Fruit fly (Drosophila melanogaster): ENCODE measurements around the gene mRpL23.
A peak's percentile ranks its signal among the peaks of the same experiment; 100 is the strongest.

Gene mRpL23

DNA sequence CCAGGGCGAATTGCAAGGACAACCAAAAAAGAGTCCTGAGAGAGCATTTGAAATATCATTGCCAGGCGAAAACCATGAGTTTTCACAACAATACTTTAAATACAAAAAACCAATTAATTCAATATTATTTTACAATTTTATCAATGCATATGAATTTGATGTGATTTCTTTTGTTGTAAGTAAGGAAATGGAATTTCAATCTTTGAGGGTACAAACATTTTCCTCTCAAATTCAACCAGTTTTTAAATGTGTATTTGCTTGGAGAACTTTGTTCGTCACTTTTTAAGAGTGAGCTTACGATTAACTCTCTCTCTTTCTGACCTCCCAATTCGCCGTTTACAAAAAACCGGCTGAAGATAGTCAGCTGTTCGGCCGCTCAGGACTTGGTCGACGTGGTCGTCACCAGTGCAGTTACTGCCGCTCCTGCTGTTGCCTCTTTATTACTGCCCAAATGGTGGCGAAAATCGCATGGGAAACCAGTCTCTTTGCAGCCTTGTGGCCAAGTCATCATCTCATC lies 38.1 kb upstream of the mRpL23 start (continued):
- TF ChIP-seq MTF-1 (GFP tag; optimal IDR thresholded peaks at IDR 0.05; ENCODE audit: borderline replicate concordance) (no peak), ewg (GFP tag; optimal IDR thresholded peaks at IDR 0.05) (no peak), toy (GFP tag; IDR thresholded peaks at IDR 0.05) (no peak), NFAT (GFP tag; IDR thresholded peaks at IDR 0.05) (no peak), Sin3A (optimal IDR thresholded peaks at IDR 0.05) (no peak), CG5180 (GFP tag; optimal IDR thresholded peaks at IDR 0.05) (no peak), sens (GFP tag) (peak; percentile 76), chm (GFP tag; IDR thresholded peaks at IDR 0.05) (no peak), CG2116 (GFP tag; optimal IDR thresholded peaks at IDR 0.05) (no peak), slou (GFP tag; optimal IDR thresholded peaks at IDR 0.05) (no peak), da (GFP tag; optimal IDR thresholded peaks at IDR 0.05) (no peak), sim (GFP tag; IDR thresholded peaks at IDR 0.05) (no peak), gem (tag; optimal IDR thresholded peaks at IDR 0.05) (peak; percentile 61), CG18619 (GFP tag; optimal IDR thresholded peaks at IDR 0.05) (peak; percentile 25), org-1 (GFP tag; optimal IDR thresholded peaks at IDR 0.05) (no peak), Side (GFP tag; optimal IDR thresholded peaks at IDR 0.05) (no peak), CG2120 (GFP tag; optimal IDR thresholded peaks at IDR 0.05) (peak; percentile 70), CG31224 (GFP tag; IDR thresholded peaks at IDR 0.05) (no peak), BEAF-32 (GFP tag; optimal IDR thresholded peaks at IDR 0.05) (no peak), insv (GFP tag; optimal IDR thresholded peaks at IDR 0.05) (no peak), gsb-n (tag; optimal IDR thresholded peaks at IDR 0.05) (no peak), CG7271 (tag; optimal IDR thresholded peaks at IDR 0.05) (no peak), PHDP (tag; optimal IDR thresholded peaks at IDR 0.05) (peak; percentile 54), Jarid2 (GFP tag; optimal IDR thresholded peaks at IDR 0.05) (no peak), CG7928 (GFP tag; optimal IDR thresholded peaks at IDR 0.05) (no peak), E2f1 (GFP tag; IDR thresholded peaks at IDR 0.05) (peak; percentile 52), CG10321 (GFP tag; IDR thresholded peaks at IDR 0.05) (no peak), CG9727 (GFP tag; optimal IDR thresholded peaks at IDR 0.05) (peak; percentile 48), ci (GFP tag; IDR thresholded peaks at IDR 0.05) (peak; percentile 62; the same call in 1 of the 3 replicates), trh (GFP tag; optimal IDR thresholded peaks at IDR 0.05) (no peak), yki (optimal IDR thresholded peaks at IDR 0.05) (no peak), ham (GFP tag; IDR thresholded peaks at IDR 0.05) (no peak), en (GFP tag; optimal IDR thresholded peaks at IDR 0.05) (no peak), sisA (GFP tag; IDR thresholded peaks at IDR 0.05) (no peak; the same call in 1 of the 2 replicates), CG3995 (GFP tag; optimal IDR thresholded peaks at IDR 0.05) (no peak), Nf-YC (tag; optimal IDR thresholded peaks at IDR 0.05) (peak; percentile 19), so (GFP tag; IDR thresholded peaks at IDR 0.05) (0 out of 3 replicates have a peak, but pooled peaks have one; percentile 30), Hey (tag; optimal IDR thresholded peaks at IDR 0.05) (no peak), Sry-δ (GFP tag; optimal IDR thresholded peaks at IDR 0.05) (no peak), ssp (GFP tag; IDR thresholded peaks at IDR 0.05) (no peak), Mrtf (GFP tag; IDR thresholded peaks at IDR 0.05) (no peak), crp (GFP tag; optimal IDR thresholded peaks at IDR 0.05) (no peak), CG4404 (GFP tag; IDR thresholded peaks at IDR 0.05) (no peak), CG13894 (tag; optimal IDR thresholded peaks at IDR 0.05) (peak; percentile 39), CG18262 (tag; optimal IDR thresholded peaks at IDR 0.05) (no peak), CG8281 (tag; optimal IDR thresholded peaks at IDR 0.05) (no peak), CG17829 (tag; optimal IDR thresholded peaks at IDR 0.05) (no peak), mam (GFP tag; optimal IDR thresholded peaks at IDR 0.05) (peak; percentile 28), grn (GFP tag; optimal IDR thresholded peaks at IDR 0.05) (no peak), nerfin-1 (tag; optimal IDR thresholded peaks at IDR 0.05) (no peak), CG4854 (GFP tag; optimal IDR thresholded peaks at IDR 0.05) (no peak), GATAe (GFP tag; conservative IDR thresholded peaks at IDR 0.05) (no peak), CG3838 (GFP tag; optimal IDR thresholded peaks at IDR 0.05) (no peak)

Data from whole organism, embryonic.